Fruit fly (Drosophila melanogaster): ENCODE measurements around the gene Ubr3.
A peak's percentile ranks its signal among the peaks of the same experiment; 100 is the strongest.

Gene Ubr3

dm6 chrX:7995171-7995747 is 59.6 kb downstream of the Ubr3 start, which contains the start of gene Tbh (continued):
- TF ChIP-seq tx (GFP tag; optimal IDR thresholded peaks at IDR 0.05), result no peak
- TF ChIP-seq NK7.1 (GFP tag; optimal IDR thresholded peaks at IDR 0.05), result no peak
- no peak for TF ChIP-seq Bdp1 (GFP tag; optimal IDR thresholded peaks at IDR 0.05)
- no peak for TF ChIP-seq CG7372 (GFP tag; IDR thresholded peaks at IDR 0.05)
- TF ChIP-seq CG34376 (GFP tag; optimal IDR thresholded peaks at IDR 0.05), result no peak
- no peak for TF ChIP-seq toy (GFP tag; IDR thresholded peaks at IDR 0.05)
- TF ChIP-seq eve (GFP tag; optimal IDR thresholded peaks at IDR 0.05), result no peak
- no peak for TF ChIP-seq CG14710 (tag; optimal IDR thresholded peaks at IDR 0.05)
- no peak for TF ChIP-seq CG4730 (GFP tag; IDR thresholded peaks at IDR 0.05)
- TF ChIP-seq CG13424 (tag; optimal IDR thresholded peaks at IDR 0.05), result peak; percentile 35
- TF ChIP-seq CG18262 (tag; optimal IDR thresholded peaks at IDR 0.05), result no peak
- TF ChIP-seq vfl (GFP tag; optimal IDR thresholded peaks at IDR 0.05), result no peak
- no peak for TF ChIP-seq HLH54F (GFP tag; optimal IDR thresholded peaks at IDR 0.05)
- TF ChIP-seq mld (GFP tag; IDR thresholded peaks at IDR 0.05; ENCODE audit: partially characterized antibody), result no peak
- peak; percentile 52 for TF ChIP-seq dmrt99B (tag; optimal IDR thresholded peaks at IDR 0.05)
- TF ChIP-seq HLH4C (GFP tag; IDR thresholded peaks at IDR 0.05; ENCODE audit: partially characterized antibody), result 0 out of 3 replicates have a peak, but pooled peaks have one; percentile 27
- no peak for TF ChIP-seq CG11398 (GFP tag; optimal IDR thresholded peaks at IDR 0.05)
- no peak for TF ChIP-seq cad (GFP tag; optimal IDR thresholded peaks at IDR 0.05)
- no peak for TF ChIP-seq crc (GFP tag; optimal IDR thresholded peaks at IDR 0.05)
- no peak for TF ChIP-seq CG14965 (GFP tag; optimal IDR thresholded peaks at IDR 0.05; ENCODE audit: borderline replicate concordance)
- no peak for TF ChIP-seq nerfin-2 (GFP tag; IDR thresholded peaks at IDR 0.05; ENCODE audit: partially characterized antibody)
- TF ChIP-seq Hr51 (GFP tag; optimal IDR thresholded peaks at IDR 0.05), result peak in 1 of 2 experiments; percentile 32
- TF ChIP-seq z (GFP tag; IDR thresholded peaks at IDR 0.05), result no peak
- no peak for TF ChIP-seq gt (GFP tag; IDR thresholded peaks at IDR 0.05)
- peak; percentile 69 for TF ChIP-seq CG7556 (GFP tag; optimal IDR thresholded peaks at IDR 0.05)
- no peak for TF ChIP-seq CG8478 (optimal IDR thresholded peaks at IDR 0.05)
- TF ChIP-seq org-1 (GFP tag; optimal IDR thresholded peaks at IDR 0.05), result peak; percentile 33
- no peak for TF ChIP-seq Ptx1 (GFP tag; IDR thresholded peaks at IDR 0.05)
- no peak for TF ChIP-seq br (optimal IDR thresholded peaks at IDR 0.05)
- TF ChIP-seq CG17186 (GFP tag; optimal IDR thresholded peaks at IDR 0.05), result no peak
- no peak for TF ChIP-seq psq (GFP tag; optimal IDR thresholded peaks at IDR 0.05)
- TF ChIP-seq CG9609 (GFP tag; optimal IDR thresholded peaks at IDR 0.05), result no peak
- peak; percentile 16; the same call in 1 of the 2 replicates for TF ChIP-seq amos (GFP tag; IDR thresholded peaks at IDR 0.05; ENCODE audit: partially characterized antibody)
- TF ChIP-seq tup (GFP tag; optimal IDR thresholded peaks at IDR 0.05), result no peak
- TF ChIP-seq CG3407 (GFP tag; optimal IDR thresholded peaks at IDR 0.05), result peak; percentile 14
- peak; percentile 34; the same call in 1 of the 2 replicates for TF ChIP-seq Atf6 (GFP tag; IDR thresholded peaks at IDR 0.05)
- no peak; the same call in 2 of the 3 replicates for TF ChIP-seq zfh1 (GFP tag; IDR thresholded peaks at IDR 0.05)
- TF ChIP-seq Usf (GFP tag; optimal IDR thresholded peaks at IDR 0.05), result no peak
- no peak for TF ChIP-seq Abd-B (GFP tag; optimal IDR thresholded peaks at IDR 0.05)
- TF ChIP-seq p53 (GFP tag; optimal IDR thresholded peaks at IDR 0.05), result no peak
- TF ChIP-seq sens (GFP tag), result peak; percentile 15
- no peak for TF ChIP-seq CG15073 (GFP tag; optimal IDR thresholded peaks at IDR 0.05)
- TF ChIP-seq CG4854 (GFP tag; optimal IDR thresholded peaks at IDR 0.05), result no peak
- TF ChIP-seq CG12236 (GFP tag; optimal IDR thresholded peaks at IDR 0.05), result no peak
- no peak for TF ChIP-seq repo (GFP tag; optimal IDR thresholded peaks at IDR 0.05)
- no peak for TF ChIP-seq Opbp (GFP tag; IDR thresholded peaks at IDR 0.05; ENCODE audit: partially characterized antibody)
- no peak for TF ChIP-seq CG8388 (GFP tag; optimal IDR thresholded peaks at IDR 0.05)
- no peak for TF ChIP-seq dpn (GFP tag; optimal IDR thresholded peaks at IDR 0.05)
- peak; percentile 52 for TF ChIP-seq Ets97D (GFP tag; optimal IDR thresholded peaks at IDR 0.05)
- no peak for TF ChIP-seq CG8944 (GFP tag; optimal IDR thresholded peaks at IDR 0.05)
- 0 out of 2 replicates have a peak, but pooled peaks have one; percentile 6 for TF ChIP-seq CG17328 (GFP tag; IDR thresholded peaks at IDR 0.05)
- no peak for TF ChIP-seq Elba2 (GFP tag; optimal IDR thresholded peaks at IDR 0.05)

Data from whole organism, embryonic.